Worm (Caenorhabditis elegans) whole organism, young adult: ENCODE data around the gene F32G8.2.

Source experiments
- B0261.1 ChIP-seq: sonication (generic microtip); optimal IDR thresholded peaks from 2 replicates; lab custom pipeline; 2016; ENCODE audit warnings: mild to moderate bottlenecking, missing genetic modification characterization, moderate library complexity, missing compliant biosample characterization
- C06A6.2 ChIP-seq: fragments of 200-800 bp; sonication (Bioruptor generic); conservative IDR thresholded peaks from 2 replicates; pipeline ENCODE4 v1.3.6; 2022; ENCODE audit warnings: missing genetic modification characterization, missing compliant biosample characterization
- D2030.7 ChIP-seq: fragments of 200-800 bp; sonication (Bioruptor generic); IDR thresholded peaks from 2 replicates; pipeline ENCODE4 v1.3.6; 2022; ENCODE audit warnings: missing genetic modification reagents, missing genetic modification characterization, missing compliant biosample characterization
- F23B12.7 ChIP-seq: sonication (generic microtip); optimal IDR thresholded peaks from 2 replicates; lab custom pipeline; 2017; ENCODE audit warnings: missing genetic modification characterization, mild to moderate bottlenecking, missing compliant biosample characterization, antibody characterized with exemption, moderate library complexity; ENCODE audit not compliant: insufficient read depth
- F33H1.4 ChIP-seq: fragments of 200-800 bp; sonication (Bioruptor generic); IDR thresholded peaks from 2 replicates; pipeline ENCODE4 v1.3.6; 2022; ENCODE audit warnings: missing genetic modification reagents, missing genetic modification characterization, missing compliant biosample characterization
- F52B5.7 ChIP-seq: sonication (generic microtip); optimal IDR thresholded peaks from 2 replicates; lab custom pipeline; 2016; ENCODE audit warnings: mild to moderate bottlenecking, missing genetic modification characterization, missing compliant biosample characterization
- Y53F4B.3 ChIP-seq: fragments of 200-800 bp; sonication (Bioruptor generic); IDR thresholded peaks from 2 replicates; pipeline ENCODE4 v1.3.6; 2022; ENCODE audit warnings: missing genetic modification reagents, missing genetic modification characterization, missing compliant biosample characterization
- Y53G8AR.9 ChIP-seq: fragments of 200-800 bp; sonication (Bioruptor generic); conservative IDR thresholded peaks from 2 replicates; pipeline ENCODE4 v1.3.6; 2022; ENCODE audit warnings: missing genetic modification reagents, missing genetic modification characterization, missing compliant biosample characterization
- akir-1 ChIP-seq: fragments of 200-800 bp; sonication (Bioruptor generic); optimal IDR thresholded peaks from 2 replicates; lab custom pipeline; 2018; ENCODE audit warnings: mild to moderate bottlenecking, missing genetic modification characterization, moderate library complexity, missing compliant biosample characterization
- cebp-2 ChIP-seq: fragments of 200-800 bp; sonication (Bioruptor generic); IDR thresholded peaks from 2 replicates; pipeline ENCODE4 v1.3.6; 2022; ENCODE audit warnings: missing genetic modification characterization, missing compliant biosample characterization
- ceh-100 ChIP-seq: fragments of 200-800 bp; sonication (Bioruptor generic); IDR thresholded peaks from 2 replicates; pipeline ENCODE4 v1.3.6; 2022; ENCODE audit warnings: missing genetic modification reagents, missing genetic modification characterization, missing compliant biosample characterization
- ceh-40 ChIP-seq: fragments of 200-800 bp; sonication (Bioruptor generic); IDR thresholded peaks from 2 replicates; pipeline ENCODE4 v1.3.6; 2022; ENCODE audit warnings: missing genetic modification characterization, missing compliant biosample characterization
- die-1 ChIP-seq: sonication (generic microtip); optimal IDR thresholded peaks from 2 replicates; lab custom pipeline; 2016; ENCODE audit warnings: missing genotype, mild to moderate bottlenecking, missing genetic modification characterization, missing compliant biosample characterization
- dpl-1 ChIP-seq: fragments of 150-350 bp; optimal IDR thresholded peaks from 2 replicates; lab custom pipeline; 2014; ENCODE audit warnings: missing biosample characterization, missing genetic modification reagents, missing genetic modification characterization
- ekl-4 ChIP-seq: fragments of 200-800 bp; sonication (Bioruptor generic); IDR thresholded peaks from 2 replicates; pipeline ENCODE4 v1.3.6; 2022; ENCODE audit warnings: missing genetic modification reagents, missing genetic modification characterization, missing compliant biosample characterization
- gei-17 ChIP-seq: fragments of 200-800 bp; sonication (Bioruptor generic); optimal IDR thresholded peaks from 2 replicates; lab custom pipeline; 2018; ENCODE audit warnings: mild to moderate bottlenecking, missing genetic modification characterization, missing compliant biosample characterization
- hlh-26 ChIP-seq: fragments of 200-800 bp; sonication (Bioruptor generic); conservative IDR thresholded peaks from 2 replicates; pipeline ENCODE4 v1.3.6; 2022; ENCODE audit warnings: missing genetic modification reagents, missing genetic modification characterization, missing compliant biosample characterization
- lag-1 ChIP-seq: fragments of 200-800 bp; sonication (Bioruptor generic); IDR thresholded peaks from 2 replicates; pipeline ENCODE4 v1.3.6; 2022; ENCODE audit warnings: missing genetic modification reagents, missing genetic modification characterization, missing compliant biosample characterization
- lin-54 ChIP-seq: fragments of 200-800 bp; sonication (Bioruptor generic); optimal IDR thresholded peaks from 2 replicates; lab custom pipeline; 2018; ENCODE audit warnings: mild to moderate bottlenecking, missing genetic modification characterization, missing compliant biosample characterization
- lir-1 ChIP-seq: fragments of 200-800 bp; sonication (Bioruptor generic); conservative IDR thresholded peaks from 2 replicates; pipeline ENCODE4 v1.3.6; 2022; ENCODE audit warnings: missing genetic modification reagents, missing genetic modification characterization, missing compliant biosample characterization
- lsl-1 ChIP-seq: fragments of 200-800 bp; sonication (Bioruptor generic); optimal IDR thresholded peaks from 2 replicates; lab custom pipeline; 2018; ENCODE audit warnings: mild to moderate bottlenecking, missing genetic modification characterization, moderate library complexity, missing compliant biosample characterization
- madf-10 ChIP-seq: sonication (generic microtip); optimal IDR thresholded peaks from 2 replicates; lab custom pipeline; 2016; ENCODE audit warnings: mild to moderate bottlenecking, missing genetic modification characterization, missing compliant biosample characterization
- nfyb-1 ChIP-seq: fragments of 200-800 bp; sonication (Bioruptor generic); IDR thresholded peaks from 2 replicates; pipeline ENCODE4 v1.3.6; 2022; ENCODE audit warnings: missing genetic modification reagents, missing genetic modification characterization, missing compliant biosample characterization
- nhr-179 ChIP-seq: sonication (generic microtip); optimal IDR thresholded peaks from 2 replicates; lab custom pipeline; 2016; ENCODE audit warnings: mild to moderate bottlenecking, missing genetic modification characterization, missing compliant biosample characterization
- pbrm-1 ChIP-seq: fragments of 200-800 bp; sonication (Bioruptor generic); IDR thresholded peaks from 2 replicates; pipeline ENCODE4 v1.3.6; 2022; ENCODE audit warnings: missing genetic modification reagents, missing genetic modification characterization, missing compliant biosample characterization
- pha-4 ChIP-seq: fragments of 150-350 bp; sonication (generic microtip); optimal IDR thresholded peaks from 2 replicates; lab custom pipeline; 2014; ENCODE audit warnings: missing biosample characterization, missing genetic modification reagents, missing genetic modification characterization
- rec-8 ChIP-seq, 2 experiments: sonication (generic microtip); optimal IDR thresholded peaks; 2 replicates each; lab custom pipeline; 2016; ENCODE audit warnings: mild to moderate bottlenecking in 2 of 2, missing genetic modification characterization in 2 of 2, missing genetic modification reagents in 2 of 2, missing genotype in 2 of 2, missing biosample characterization in 1 of 2, missing compliant biosample characterization in 1 of 2, moderate library complexity in 1 of 2
- repo-1 ChIP-seq: sonication (generic microtip); optimal IDR thresholded peaks from 2 replicates; lab custom pipeline; 2017; ENCODE audit warnings: mild to moderate bottlenecking, missing genetic modification characterization, missing compliant biosample characterization
- rpc-1 ChIP-seq, 2 experiments: fragments of 150-350 bp in 1 of 2; sonication (generic microtip) in 1 of 2; optimal IDR thresholded peaks; 2 replicates each; lab custom pipeline; 2014 to 2018; ENCODE audit warnings: missing biosample characterization in 1 of 2, missing genetic modification characterization in 1 of 2, missing genetic modification reagents in 1 of 2, missing genotype in 1 of 2
- snpc-3.4 ChIP-seq: sonication (generic microtip); optimal IDR thresholded peaks from 2 replicates; lab custom pipeline; 2017; ENCODE audit warnings: missing genetic modification characterization, mild to moderate bottlenecking, missing compliant biosample characterization, antibody characterized with exemption, moderate library complexity, missing genotype, missing genetic modification reagents
- somi-1 ChIP-seq: fragments of 200-800 bp; sonication (Bioruptor generic); optimal IDR thresholded peaks from 2 replicates; lab custom pipeline; 2018; ENCODE audit warnings: mild to moderate bottlenecking, missing genetic modification characterization, missing compliant biosample characterization
- sptf-2 ChIP-seq: fragments of 200-800 bp; sonication (Bioruptor generic); optimal IDR thresholded peaks from 2 replicates; lab custom pipeline; 2018; ENCODE audit warnings: mild to moderate bottlenecking, missing genetic modification characterization, missing compliant biosample characterization
- tbp1 ChIP-seq: fragments of 200-800 bp; sonication (Bioruptor generic); optimal IDR thresholded peaks from 2 replicates; lab custom pipeline; 2018; ENCODE audit warnings: mild to moderate bottlenecking, missing genetic modification characterization, missing compliant biosample characterization
- xnd-1 ChIP-seq: sonication (generic microtip); optimal IDR thresholded peaks from 2 replicates; lab custom pipeline; 2016; ENCODE audit warnings: missing genotype, missing genetic modification reagents, missing genetic modification characterization, missing compliant biosample characterization
- zfh-2 ChIP-seq: fragments of 200-800 bp; sonication (Bioruptor generic); conservative IDR thresholded peaks from 2 replicates; pipeline ENCODE4 v1.3.6; 2022; ENCODE audit warnings: missing genetic modification reagents, missing genetic modification characterization, missing compliant biosample characterization
- zim-3 ChIP-seq: sonication (generic microtip); optimal IDR thresholded peaks from 2 replicates; lab custom pipeline; 2017; ENCODE audit warnings: mild to moderate bottlenecking, missing genetic modification characterization, moderate library complexity, missing compliant biosample characterization
- ztf-25 ChIP-seq: fragments of 200-800 bp; sonication (Bioruptor generic); IDR thresholded peaks from 2 replicates; pipeline ENCODE4 v1.3.6; 2022; ENCODE audit warnings: missing genetic modification reagents, missing genetic modification characterization, missing compliant biosample characterization

F32G8.2 gene

ce11 chrV:10549717-10550116 is at the start of gene F32G8.2:
F32G8.2 (plus strand) TSS chrV:10550017.
- TF ChIP-seq madf-10 (tag; lab: Kevin White, UChicago) (no peak), somi-1 (no peak), nhr-179 (tag; lab: Kevin White, UChicago) (no peak), repo-1 (no peak), F52B5.7 (tag; lab: Kevin White, UChicago) (no peak), lag-1 (GFP tag; lab: Robert Waterston, UW) (no peak), lir-1 (GFP tag; lab: Robert Waterston, UW) (no peak), F33H1.4 (no peak), gei-17 (no peak), rec-8 (tag; optimal IDR thresholded peaks at IDR 0.05; lab: Kevin White, UChicago) (no peak)
- TF ChIP-seq, all 124 proteins: peak for 0

ce11 chrV:10501295-10501694 is 48.5 kb upstream of the F32G8.2 start, which contains the start of gene C35A5.3:
C35A5.3 (minus strand) TSS chrV:10501395.
- TF ChIP-seq cebp-2 (GFP tag; lab: Robert Waterston, UW) = no peak
- TF ChIP-seq ekl-4 = no peak
- no peak for TF ChIP-seq Y53F4B.3
- TF ChIP-seq dpl-1 (GFP tag; lab: Kevin White, UChicago) = no peak
- TF ChIP-seq snpc-3.4 = no peak
- TF ChIP-seq lsl-1 (GFP tag; lab: Kevin White, UChicago) = no peak
- TF ChIP-seq lin-54 (GFP tag; lab: Kevin White, UChicago) = no peak
- no peak for TF ChIP-seq rec-8 (tag; optimal IDR thresholded peaks at IDR 0.05; lab: Kevin White, UChicago)
- TF ChIP-seq zim-3 (tag; lab: Kevin White, UChicago) = no peak

- TF ChIP-seq tbp1 (GFP tag; lab: Kevin White, UChicago) (no peak), rpc-1 (optimal IDR thresholded peaks at IDR 0.05; lab: Kevin White, UChicago) (no peak), rpc-1 (tag; optimal IDR thresholded peaks at IDR 0.05; lab: Kevin White, UChicago) (no peak), zfh-2 (GFP tag; lab: Robert Waterston, UW) (no peak), lin-54 (GFP tag; lab: Kevin White, UChicago) (no peak), ztf-25 (no peak), pbrm-1 (GFP tag; lab: Robert Waterston, UW) (no peak), zim-3 (tag; lab: Kevin White, UChicago) (no peak)
Measured at ce11 chrV:10503011-10503410, 46.8 kb upstream of the F32G8.2 start, which contains the start of gene C35A5.11. C35A5.11 (minus strand) TSS chrV:10503111.

ce11 chrV:10503893-10504292 is 45.9 kb upstream of the F32G8.2 start, which contains the start of gene C35A5.10:
C35A5.10 (plus strand) TSS chrV:10504193.
- TF ChIP-seq die-1 (no peak), xnd-1 (no peak), ceh-100 (GFP tag; lab: Robert Waterston, UW) (no peak), D2030.7 (no peak), Y53G8AR.9 (no peak), nfyb-1 (no peak), hlh-26 (GFP tag; lab: Robert Waterston, UW) (no peak), sptf-2 (no peak), lsl-1 (GFP tag; lab: Kevin White, UChicago) (no peak), F23B12.7 (tag; lab: Kevin White, UChicago) (no peak), C06A6.2 (no peak), repo-1 (no peak), B0261.1 (no peak), ceh-40 (GFP tag; lab: Robert Waterston, UW) (no peak), akir-1 (no peak), F52B5.7 (tag; lab: Kevin White, UChicago) (no peak), Y53F4B.3 (no peak), pha-4 (no peak)
